Worm (Caenorhabditis elegans) whole organism, L4/young adult: Measurements from ENCODE around the gene rhr-2.

Experiments
- W03F9.2 ChIP-seq: fragments of 150-350 bp; optimal IDR thresholded peaks from 2 replicates; lab custom pipeline; 2014; ENCODE audit warnings: missing biosample characterization, missing genetic modification characterization
- dao-5 ChIP-seq: sonication (generic microtip); optimal IDR thresholded peaks from 2 replicates; lab custom pipeline; 2016; ENCODE audit warnings: missing genotype, missing genetic modification characterization, moderate library complexity, missing compliant biosample characterization
- him-1 ChIP-seq: sonication (generic microtip); optimal IDR thresholded peaks from 2 replicates; lab custom pipeline; 2016; ENCODE audit warnings: missing genotype, missing genetic modification reagents, missing genetic modification characterization, missing compliant biosample characterization

Gene rhr-2

DNA sequence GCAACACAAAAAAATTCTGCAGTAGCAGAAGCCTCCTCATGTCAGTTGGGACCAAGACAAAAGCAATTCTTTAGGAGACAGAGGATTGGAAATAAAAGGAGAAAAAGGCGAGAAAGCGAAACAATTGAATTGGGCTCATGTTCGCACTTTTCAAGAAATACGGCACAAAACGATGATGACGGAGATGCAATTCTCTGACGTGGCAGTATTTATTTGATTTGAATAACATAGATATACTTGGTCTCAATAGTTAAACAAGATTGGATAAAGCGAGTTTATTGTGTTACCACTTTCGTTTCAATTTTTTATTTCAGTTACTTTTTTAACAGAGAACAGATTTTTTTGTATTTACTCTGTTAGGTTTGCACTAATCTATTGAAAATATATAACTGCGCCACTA, 32.5 kb downstream of the rhr-2 start:
- no peak for TF ChIP-seq W03F9.2
- TF ChIP-seq him-1 (tag; lab: Kevin White, UChicago), result no peak
- no peak for TF ChIP-seq dao-5

ce11 chrV:11695597-11695996, 34.4 kb downstream of the rhr-2 start, which contains the start of gene W05E10.5:
Gene W05E10.5 (minus strand): TSS chrV:11695697.
- no peak for TF ChIP-seq dao-5
- no peak for TF ChIP-seq him-1 (tag; lab: Kevin White, UChicago)
- no peak for TF ChIP-seq W03F9.2

- TF ChIP-seq W03F9.2, result no peak
- TF ChIP-seq him-1 (tag; lab: Kevin White, UChicago), result no peak
- no peak for TF ChIP-seq dao-5
Measured at ce11 chrV:11691553-11691952, 38.4 kb downstream of the rhr-2 start, which contains the start of gene W05E10.1. Gene W05E10.1 (minus strand): TSS chrV:11691691.

DNA sequence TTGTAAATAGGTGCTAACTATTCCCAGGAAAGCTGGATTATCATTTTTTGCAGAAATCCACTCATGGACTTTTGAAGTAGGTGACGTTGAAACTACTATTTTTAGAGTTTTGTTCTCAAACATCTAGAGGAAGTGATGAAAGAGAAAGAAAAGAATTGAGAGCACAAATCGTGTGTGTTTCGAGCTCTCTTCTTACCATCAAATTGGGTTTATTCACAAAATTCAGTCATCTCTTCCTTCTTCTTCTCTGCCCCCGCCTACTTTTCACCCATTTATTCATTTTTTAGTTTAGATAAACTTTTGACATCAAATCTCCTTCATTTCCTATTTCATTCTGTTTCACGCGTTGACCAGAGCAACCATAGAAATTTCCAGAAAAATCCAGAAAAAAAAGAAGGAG, 43.1 kb downstream of the rhr-2 start, which contains the start of gene W05E10.2:
W05E10.2 (plus strand) TSS at position 301 of the 400 bp plus-strand sequence.
- no peak for TF ChIP-seq him-1 (tag; lab: Kevin White, UChicago)
- TF ChIP-seq dao-5, result no peak
- TF ChIP-seq W03F9.2, result no peak

ce11 chrV:11682858-11683257, 47.1 kb downstream of the rhr-2 start:
- TF ChIP-seq him-1 (tag; lab: Kevin White, UChicago) (no peak), W03F9.2 (no peak), dao-5 (no peak)

DNA sequence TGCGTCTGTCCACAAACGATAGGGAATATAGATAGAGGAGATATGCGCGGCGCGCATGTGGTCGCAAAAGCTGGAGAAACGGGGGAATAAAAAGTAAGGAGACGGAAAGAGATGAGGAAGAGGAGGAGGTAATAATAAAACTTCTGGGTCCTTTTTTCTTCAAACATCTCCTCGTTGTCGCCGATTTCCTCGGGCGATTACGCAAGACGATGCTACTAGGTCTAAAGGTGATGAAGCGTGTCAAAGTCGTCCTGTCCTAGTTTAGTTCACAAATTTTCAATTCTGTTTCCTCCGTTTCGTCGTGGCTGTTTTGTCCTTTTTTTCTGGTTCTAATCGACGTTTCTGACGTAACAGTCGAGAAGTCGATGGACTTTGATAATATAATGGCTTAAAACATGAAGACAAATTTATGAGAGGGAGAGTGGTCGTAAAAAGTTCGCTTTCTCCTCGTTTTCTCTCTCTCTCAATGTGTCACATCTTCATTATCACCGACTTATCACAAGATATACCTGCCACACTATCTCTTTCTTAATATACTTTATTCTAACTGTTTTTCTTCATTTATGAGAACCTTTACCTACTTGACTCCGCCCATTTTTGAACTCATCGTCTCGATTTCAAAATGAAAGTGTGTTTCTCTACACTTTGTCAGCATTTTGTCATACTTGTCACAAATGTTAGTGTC, 49.3 kb downstream of the rhr-2 start:
- TF ChIP-seq W03F9.2 (no peak), him-1 (tag; lab: Kevin White, UChicago) (no peak), dao-5 (no peak)
